Worm (Caenorhabditis elegans) whole organism, late embryonic: ENCODE results near the gene F09F9.5.

Experiments used
- C38D4.7 ChIP-seq: fragments of 200-800 bp; sonication (Bioruptor generic); optimal IDR thresholded peaks from 2 replicates; lab custom pipeline; 2018; ENCODE audit warnings: mild to moderate bottlenecking, missing genetic modification characterization, moderate library complexity, missing compliant biosample characterization
- K02D7.2 ChIP-seq: sonication (generic microtip); optimal IDR thresholded peaks from 2 replicates; lab custom pipeline; 2017; ENCODE audit warnings: mild to moderate bottlenecking, missing genetic modification characterization, missing compliant biosample characterization
- T23F11.4 ChIP-seq: fragments of 200-800 bp; sonication (Bioruptor generic); optimal IDR thresholded peaks from 2 replicates; lab custom pipeline; 2018; ENCODE audit warnings: mild to moderate bottlenecking, missing genetic modification characterization, missing compliant biosample characterization
- Y22D7AL.16 ChIP-seq: sonication (generic microtip); optimal IDR thresholded peaks from 2 replicates; lab custom pipeline; 2016; ENCODE audit warnings: missing genetic modification characterization, missing compliant biosample characterization
- ama-1 ChIP-seq: fragments of 150-350 bp; optimal IDR thresholded peaks from 2 replicates; lab custom pipeline; 2014
- ceh-19 ChIP-seq: fragments of 200-800 bp; sonication (Bioruptor generic); optimal IDR thresholded peaks from 2 replicates; lab custom pipeline; 2018; ENCODE audit warnings: mild to moderate bottlenecking, missing genetic modification characterization, missing compliant biosample characterization
- ceh-2 ChIP-seq: sonication (generic microtip); optimal IDR thresholded peaks from 2 replicates; lab custom pipeline; 2016; ENCODE audit warnings: missing genotype, missing genetic modification characterization, missing compliant biosample characterization
- ceh-22 ChIP-seq: sonication (generic microtip); optimal IDR thresholded peaks from 2 replicates; lab custom pipeline; 2017; ENCODE audit warnings: missing biosample characterization, missing genetic modification characterization
- ceh-30 ChIP-seq: fragments of 150-350 bp; optimal IDR thresholded peaks from 2 replicates; lab custom pipeline; 2014; ENCODE audit warnings: missing biosample characterization, missing genetic modification characterization
- ceh-31 ChIP-seq: sonication (generic microtip); optimal IDR thresholded peaks from 2 replicates; lab custom pipeline; 2016; ENCODE audit warnings: missing genetic modification characterization, missing compliant biosample characterization
- ceh-45 ChIP-seq: fragments of 200-800 bp; sonication (Bioruptor generic); IDR thresholded peaks from 2 replicates; pipeline ENCODE4 v1.3.6; 2022; ENCODE audit warnings: missing genetic modification reagents, missing genetic modification characterization, missing compliant biosample characterization
- ceh-6 ChIP-seq: fragments of 200-800 bp; sonication (Bioruptor generic); optimal IDR thresholded peaks from 2 replicates; lab custom pipeline; 2018; ENCODE audit warnings: mild to moderate bottlenecking, missing genetic modification characterization, missing compliant biosample characterization
- dmd-4 ChIP-seq: sonication (generic microtip); optimal IDR thresholded peaks from 2 replicates; lab custom pipeline; 2016; ENCODE audit warnings: borderline replicate concordance, missing genetic modification characterization, missing compliant biosample characterization
- hlh-13 ChIP-seq: fragments of 200-800 bp; sonication (Bioruptor generic); optimal IDR thresholded peaks from 2 replicates; lab custom pipeline; 2018; ENCODE audit warnings: mild to moderate bottlenecking, missing genetic modification characterization, missing compliant biosample characterization
- hlh-15 ChIP-seq: sonication (generic microtip); optimal IDR thresholded peaks from 2 replicates; lab custom pipeline; 2016; ENCODE audit warnings: missing genetic modification characterization, missing compliant biosample characterization
- hlh-30 ChIP-seq: sonication (generic microtip); optimal IDR thresholded peaks from 2 replicates; lab custom pipeline; 2017; ENCODE audit warnings: antibody characterized with exemption, missing genetic modification characterization, missing compliant biosample characterization; ENCODE audit not compliant: insufficient read depth
- lim-6 ChIP-seq: sonication (generic microtip); optimal IDR thresholded peaks from 2 replicates; lab custom pipeline; 2016; ENCODE audit warnings: missing genetic modification characterization, missing compliant biosample characterization
- lin-11 ChIP-seq: fragments of 200-800 bp; sonication (Bioruptor generic); optimal IDR thresholded peaks from 2 replicates; lab custom pipeline; 2018; ENCODE audit warnings: mild to moderate bottlenecking, missing genetic modification characterization, missing compliant biosample characterization
- madf-2 ChIP-seq: sonication (generic microtip); optimal IDR thresholded peaks from 2 replicates; lab custom pipeline; 2017; ENCODE audit warnings: missing genetic modification characterization, missing compliant biosample characterization
- nhr-232 ChIP-seq: sonication (generic microtip); optimal IDR thresholded peaks from 2 replicates; lab custom pipeline; 2016; ENCODE audit warnings: missing genetic modification characterization, missing compliant biosample characterization
- odd-2 ChIP-seq: sonication (generic microtip); optimal IDR thresholded peaks from 2 replicates; lab custom pipeline; 2017; ENCODE audit warnings: antibody characterized with exemption, mild to moderate bottlenecking, missing genetic modification characterization, missing compliant biosample characterization
- pat-9 ChIP-seq: fragments of 200-800 bp; sonication (Bioruptor generic); optimal IDR thresholded peaks from 2 replicates; lab custom pipeline; 2018; ENCODE audit warnings: mild to moderate bottlenecking, missing genetic modification characterization, moderate library complexity, missing compliant biosample characterization
- pax-1 ChIP-seq: fragments of 150-350 bp; optimal IDR thresholded peaks from 2 replicates; lab custom pipeline; 2014; ENCODE audit warnings: missing biosample characterization, missing genetic modification characterization
- pha-2 ChIP-seq: sonication (generic microtip); optimal IDR thresholded peaks from 2 replicates; lab custom pipeline; 2017; ENCODE audit warnings: mild to moderate bottlenecking, missing genetic modification characterization, missing compliant biosample characterization
- pqm-1 ChIP-seq: sonication (generic microtip); optimal IDR thresholded peaks from 2 replicates; lab custom pipeline; 2016; ENCODE audit warnings: missing genetic modification characterization, missing compliant biosample characterization
- pros-1 ChIP-seq: fragments of 150-350 bp; optimal IDR thresholded peaks from 2 replicates; lab custom pipeline; 2014; ENCODE audit warnings: missing biosample characterization, missing genetic modification reagents, missing genetic modification characterization
- rnt-1 ChIP-seq: sonication (generic microtip); optimal IDR thresholded peaks from 2 replicates; lab custom pipeline; 2016; ENCODE audit warnings: missing genetic modification characterization, missing compliant biosample characterization
- sox-4 ChIP-seq: sonication (generic microtip); optimal IDR thresholded peaks from 2 replicates; lab custom pipeline; 2017; ENCODE audit warnings: mild to moderate bottlenecking, missing genetic modification characterization, inconsistent platforms, missing compliant biosample characterization
- tbx-2 ChIP-seq: sonication (generic microtip); optimal IDR thresholded peaks from 2 replicates; lab custom pipeline; 2016; ENCODE audit warnings: missing genetic modification characterization, missing compliant biosample characterization
- unc-55 ChIP-seq: sonication (generic microtip); optimal IDR thresholded peaks from 2 replicates; lab custom pipeline; 2017; ENCODE audit warnings: missing biosample characterization, missing genetic modification reagents, missing genetic modification characterization
- unc-86 ChIP-seq: sonication (generic microtip); optimal IDR thresholded peaks from 2 replicates; lab custom pipeline; 2016; ENCODE audit warnings: missing genetic modification characterization, missing compliant biosample characterization
- zip-5 ChIP-seq: sonication (generic microtip); optimal IDR thresholded peaks from 2 replicates; lab custom pipeline; 2016; ENCODE audit warnings: missing genetic modification characterization, missing compliant biosample characterization

F09F9.5 gene

ce11 chrX:4136547-4137311, 19.0 kb downstream of the F09F9.5 start:
- no peak for TF ChIP-seq hlh-13
- TF ChIP-seq dmd-4 (tag; lab: Kevin White, UChicago), result no peak
- TF ChIP-seq ama-1, result no peak
- no peak for TF ChIP-seq tbx-2 (tag; lab: Kevin White, UChicago)
- TF ChIP-seq pha-2 (tag; lab: Kevin White, UChicago), result no peak
- no peak for TF ChIP-seq madf-2 (tag; lab: Kevin White, UChicago)
- no peak for TF ChIP-seq ceh-19
- TF ChIP-seq lin-11, result no peak
- TF ChIP-seq nhr-232 (tag; lab: Kevin White, UChicago), result no peak
- no peak for TF ChIP-seq ceh-30 (tag; lab: Kevin White, UChicago)
- no peak for TF ChIP-seq lim-6
- TF ChIP-seq ceh-2, result no peak
- TF ChIP-seq K02D7.2 (tag; lab: Kevin White, UChicago), result no peak
- TF ChIP-seq rnt-1, result no peak
- no peak for TF ChIP-seq ceh-31 (tag; lab: Kevin White, UChicago)
- TF ChIP-seq sox-4 (tag; lab: Kevin White, UChicago), result no peak

- TF ChIP-seq ceh-19 (no peak), odd-2 (tag; lab: Kevin White, UChicago) (no peak), ceh-31 (tag; lab: Kevin White, UChicago) (no peak), ceh-45 (no peak), Y22D7AL.16 (tag; lab: Kevin White, UChicago) (no peak), C38D4.7 (GFP tag; lab: Kevin White, UChicago) (no peak), hlh-30 (no peak), ceh-6 (no peak), ceh-22 (tag; lab: Kevin White, UChicago) (no peak), pax-1 (tag; lab: Kevin White, UChicago) (no peak), unc-86 (tag; lab: Kevin White, UChicago) (no peak), unc-55 (GFP tag; lab: Kevin White, UChicago) (no peak), zip-5 (tag; lab: Kevin White, UChicago) (no peak)
Measured at ce11 chrX:4137452-4138164, 19.9 kb downstream of the F09F9.5 start.

- TF ChIP-seq nhr-232 (tag; lab: Kevin White, UChicago) (no peak), pat-9 (tag; lab: Kevin White, UChicago) (no peak), pqm-1 (tag; lab: Kevin White, UChicago) (no peak), T23F11.4 (GFP tag; lab: Kevin White, UChicago) (no peak), pros-1 (tag; lab: Kevin White, UChicago) (no peak), hlh-15 (tag; lab: Kevin White, UChicago) (no peak), pha-2 (tag; lab: Kevin White, UChicago) (no peak)
- TF ChIP-seq, all 69 proteins: peak for 0
Measured at ce11 chrX:4138413-4139193, 20.9 kb downstream of the F09F9.5 start.
